Worm (Caenorhabditis elegans) whole organism, L1 larva: ENCODE data around the gene egl-9.

Source experiments
- ceh-88 ChIP-seq: fragments of 200-800 bp; sonication (Bioruptor generic); IDR thresholded peaks from 2 replicates; pipeline ENCODE4 v1.3.6; 2022; ENCODE audit warnings: missing genetic modification characterization, missing compliant biosample characterization
- fkh-8 ChIP-seq: sonication (generic microtip); optimal IDR thresholded peaks from 2 replicates; lab custom pipeline; 2016; ENCODE audit warnings: mild to moderate bottlenecking, missing genetic modification characterization, missing compliant biosample characterization
- mdl-1 ChIP-seq, 2 experiments: fragments of 150-350 bp; optimal IDR thresholded peaks; 2 replicates each; lab custom pipeline; 2014 to 2017; ENCODE audit warnings: missing biosample characterization in 2 of 2, missing genetic modification characterization in 2 of 2, inconsistent platforms in 1 of 2
- nhr-12 ChIP-seq: sonication (generic microtip); optimal IDR thresholded peaks from 2 replicates; lab custom pipeline; 2017; ENCODE audit warnings: missing biosample characterization, missing genetic modification characterization
- nhr-237 ChIP-seq: fragments of 150-350 bp; optimal IDR thresholded peaks from 2 replicates; lab custom pipeline; 2014; ENCODE audit warnings: missing biosample characterization, missing genetic modification characterization
- nhr-71 ChIP-seq: sonication (generic microtip); optimal IDR thresholded peaks from 2 replicates; lab custom pipeline; 2016; ENCODE audit warnings: mild to moderate bottlenecking, missing genetic modification characterization, moderate library complexity, missing compliant biosample characterization
- nhr-77 ChIP-seq: fragments of 150-350 bp; optimal IDR thresholded peaks from 2 replicates; lab custom pipeline; 2014; ENCODE audit warnings: missing biosample characterization, missing genetic modification characterization
- nhr-84 ChIP-seq: sonication (generic microtip); optimal IDR thresholded peaks from 2 replicates; lab custom pipeline; 2017; ENCODE audit warnings: missing biosample characterization, missing genetic modification characterization
- pqm-1 ChIP-seq: sonication (generic microtip); optimal IDR thresholded peaks from 3 replicates; lab custom pipeline; 2017; ENCODE audit warnings: missing biosample characterization, missing genetic modification characterization

DNA sequence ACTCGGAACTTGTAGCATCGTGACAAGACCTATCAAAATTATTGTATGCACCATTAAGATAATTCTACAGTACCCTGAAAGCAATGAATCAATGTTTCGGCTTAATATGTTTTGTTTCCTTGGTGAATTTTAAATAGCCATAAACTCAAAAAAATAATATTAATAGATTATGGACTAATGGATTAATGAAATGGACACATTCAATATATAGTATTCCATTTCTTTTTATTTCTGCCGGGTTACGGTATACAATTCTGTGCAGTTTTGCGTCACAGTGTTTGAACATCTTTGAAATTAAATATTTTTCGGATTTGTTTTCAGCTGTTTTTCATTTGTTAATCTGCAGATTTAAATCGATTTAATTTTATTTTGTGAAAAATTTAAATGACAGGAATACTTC is 31.7 kb upstream of the egl-9 start, which contains the start of gene set-22:
- TF ChIP-seq mdl-1 (tag; optimal IDR thresholded peaks at IDR 0.05; lab: Kevin White, UChicago) (no peak), fkh-8 (no peak), nhr-12 (no peak), nhr-84 (tag; lab: Kevin White, UChicago) (no peak), nhr-71 (tag; lab: Kevin White, UChicago) (no peak), ceh-88 (no peak), nhr-237 (tag; lab: Kevin White, UChicago) (no peak), nhr-77 (no peak), pqm-1 (tag; lab: Kevin White, UChicago) (no peak)
